Fruit fly (Drosophila melanogaster): ENCODE measurements around the gene CG13398.
A peak's percentile ranks its signal among the peaks of the same experiment; 100 is the strongest.

CG13398 gene

DNA sequence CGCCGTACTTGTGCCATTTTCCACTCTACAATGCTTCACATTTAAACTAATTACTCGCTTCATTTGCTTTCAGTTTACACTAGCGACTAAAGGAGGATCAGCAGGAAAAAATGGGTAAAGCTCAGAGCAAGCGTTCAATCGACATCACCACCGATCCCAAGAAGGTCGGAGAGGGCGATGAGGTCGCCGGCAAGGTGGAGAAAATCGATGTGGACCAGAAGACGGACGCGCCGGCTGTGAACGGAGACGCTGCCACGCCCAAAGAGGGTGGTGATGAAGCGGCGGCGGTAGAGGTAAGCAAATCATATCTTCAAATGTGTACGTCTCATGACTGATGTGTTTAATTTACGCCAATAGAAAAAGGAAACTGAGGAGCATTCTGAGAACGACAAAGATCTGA is 11.7 kb upstream of the CG13398 start:
- peak; percentile 63 for TF ChIP-seq Med (GFP tag)
- no peak for TF ChIP-seq lov (optimal IDR thresholded peaks at IDR 0.05)
- TF ChIP-seq lov (GFP tag; IDR thresholded peaks at IDR 0.05): no peak
- TF ChIP-seq CG16863 (GFP tag; optimal IDR thresholded peaks at IDR 0.05): no peak

DNA sequence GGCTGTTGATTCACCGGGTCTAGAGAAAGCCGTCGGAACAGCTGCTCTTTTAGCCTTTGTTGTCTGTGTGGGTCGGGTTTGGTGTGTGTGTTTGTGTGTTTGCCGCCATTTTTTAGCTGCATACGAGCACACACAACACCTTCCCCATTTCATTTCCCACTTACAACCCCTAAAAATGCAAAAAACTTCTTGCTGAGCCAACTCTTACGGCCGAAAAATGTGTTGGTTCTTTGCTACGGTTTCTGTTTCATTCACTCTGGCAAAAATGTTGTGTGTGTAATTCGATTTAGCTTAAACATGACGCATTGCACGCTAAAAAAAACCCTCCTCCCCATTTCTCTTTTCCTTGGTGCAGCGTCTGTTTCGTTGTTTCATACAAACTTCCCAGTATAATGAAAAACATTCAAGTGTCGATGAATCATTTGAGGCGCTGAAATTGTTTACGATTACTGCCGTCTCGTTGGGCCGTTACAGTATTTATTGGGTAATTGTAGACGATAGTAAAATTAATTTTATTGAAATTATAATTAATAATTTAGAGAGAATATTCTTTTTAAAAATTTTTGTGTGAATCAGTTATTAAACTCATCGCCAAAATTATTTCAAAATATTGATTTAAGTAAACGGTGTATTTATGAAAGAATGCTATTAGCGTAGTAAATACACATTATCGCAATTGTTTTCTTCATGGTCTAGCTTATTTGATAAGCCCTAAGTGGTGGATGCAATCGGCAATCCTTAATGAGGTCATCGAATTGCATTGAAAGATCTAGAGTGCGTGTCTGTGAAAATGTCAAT is 11.1 kb upstream of the CG13398 start:
- no peak for TF ChIP-seq wdn (GFP tag; IDR thresholded peaks at IDR 0.05)
- TF ChIP-seq CG33213 (GFP tag; optimal IDR thresholded peaks at IDR 0.05): no peak
- TF ChIP-seq oc (tag; optimal IDR thresholded peaks at IDR 0.05): no peak
- TF ChIP-seq CG17186 (GFP tag; optimal IDR thresholded peaks at IDR 0.05): no peak
- TF ChIP-seq pros (GFP tag; optimal IDR thresholded peaks at IDR 0.05): peak; percentile 60
- 0 out of 3 replicates have a peak, but pooled peaks have one; percentile 21 for TF ChIP-seq CG11456 (GFP tag; IDR thresholded peaks at IDR 0.05)
- no peak for TF ChIP-seq CG13296 (GFP tag; optimal IDR thresholded peaks at IDR 0.05)
- 0 out of 3 replicates have a peak, but pooled peaks have one; percentile 39 for TF ChIP-seq CG2199 (GFP tag; IDR thresholded peaks at IDR 0.05)
- no peak for TF ChIP-seq Oaz (GFP tag; IDR thresholded peaks at IDR 0.05)
- no peak for TF ChIP-seq CG11695 (GFP tag; IDR thresholded peaks at IDR 0.05)
- TF ChIP-seq HLH3B (GFP tag; IDR thresholded peaks at IDR 0.05): no peak

DNA sequence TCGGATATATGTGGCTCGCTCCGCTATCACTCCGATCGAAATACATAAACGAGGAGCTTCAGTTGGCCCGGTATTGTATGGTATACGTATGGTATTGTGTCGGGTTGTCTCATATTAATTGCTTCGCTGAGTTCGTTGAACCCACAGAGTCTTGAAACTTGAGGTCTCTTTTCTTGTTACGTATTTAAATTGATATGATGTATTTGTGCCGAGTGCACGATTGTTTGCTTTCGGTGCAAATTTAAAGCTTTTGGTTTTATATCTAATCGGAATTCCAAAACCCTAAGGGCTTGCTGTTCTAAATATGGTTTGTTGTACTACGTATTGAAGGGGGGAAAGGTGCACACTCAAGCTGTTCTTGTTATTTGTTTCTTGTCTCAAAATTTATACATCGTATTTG is 10.2 kb upstream of the CG13398 start:
- no peak for TF ChIP-seq Stat92E (GFP tag; optimal IDR thresholded peaks at IDR 0.05)
- TF ChIP-seq rib (GFP tag; IDR thresholded peaks at IDR 0.05): no peak
- peak in 1 of 2 experiments; percentile 15 for TF ChIP-seq Trl (optimal IDR thresholded peaks at IDR 0.05)
- no peak for TF ChIP-seq Trl (GFP tag; optimal IDR thresholded peaks at IDR 0.05)
- peak; percentile 12 for TF ChIP-seq sens (GFP tag)
- peak; percentile 31 for TF ChIP-seq Med (GFP tag)
- no peak for TF ChIP-seq CG8290 (GFP tag; optimal IDR thresholded peaks at IDR 0.05)
- no peak for TF ChIP-seq CG8290 (tag; optimal IDR thresholded peaks at IDR 0.05)
- no peak for TF ChIP-seq tx (GFP tag; optimal IDR thresholded peaks at IDR 0.05)
- no peak for TF ChIP-seq usp (GFP tag; optimal IDR thresholded peaks at IDR 0.05)

DNA sequence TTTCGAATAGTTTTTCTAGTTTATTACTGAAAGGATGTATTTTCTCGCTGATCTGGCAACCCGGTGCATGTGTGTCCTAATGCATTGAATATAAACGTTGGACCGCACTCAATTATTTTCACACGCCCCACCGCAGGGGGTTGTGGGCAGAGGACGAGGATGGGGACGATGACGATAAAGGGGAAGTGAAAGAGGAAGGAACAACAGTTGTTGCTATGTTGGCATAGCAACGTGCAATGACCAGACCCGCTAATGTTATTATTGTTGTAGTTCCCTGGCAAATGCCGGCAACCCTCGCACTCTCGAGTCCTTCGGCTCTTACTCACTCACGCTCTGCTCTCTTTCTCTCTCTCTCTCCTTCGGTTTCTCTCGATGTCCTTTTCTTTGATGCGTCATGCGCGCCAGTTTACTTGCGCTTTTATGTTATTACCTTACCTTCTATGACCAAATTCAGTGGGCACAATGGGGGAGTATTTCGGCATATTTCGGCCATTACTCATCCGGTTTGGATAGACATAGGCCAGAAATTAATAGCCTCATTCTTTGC is 9.7 kb upstream of the CG13398 start:
- TF ChIP-seq D (optimal IDR thresholded peaks at IDR 0.05) (peak; percentile 19), D (GFP tag; optimal IDR thresholded peaks at IDR 0.05) (no peak), z (GFP tag; IDR thresholded peaks at IDR 0.05) (peak; percentile 44; the same call in 1 of the 3 replicates), CG18599 (GFP tag; optimal IDR thresholded peaks at IDR 0.05) (no peak), CG1233 (GFP tag; optimal IDR thresholded peaks at IDR 0.05) (no peak), sima (GFP tag; optimal IDR thresholded peaks at IDR 0.05) (no peak), trem (tag; optimal IDR thresholded peaks at IDR 0.05) (peak; percentile 16), CG18262 (tag; optimal IDR thresholded peaks at IDR 0.05) (no peak), hth (optimal IDR thresholded peaks at IDR 0.05) (no peak), knrl (GFP tag; IDR thresholded peaks at IDR 0.05; ENCODE audit: partially characterized antibody) (no peak), Dll (GFP tag; IDR thresholded peaks at IDR 0.05; ENCODE audit: partially characterized antibody) (no peak), Xbp1 (GFP tag; optimal IDR thresholded peaks at IDR 0.05) (no peak), CG4730 (GFP tag; IDR thresholded peaks at IDR 0.05) (no peak), CG8944 (GFP tag; optimal IDR thresholded peaks at IDR 0.05) (no peak), ham (GFP tag; IDR thresholded peaks at IDR 0.05) (no peak), Med (GFP tag) (no peak), gcm2 (GFP tag; optimal IDR thresholded peaks at IDR 0.05) (no peak), Ets97D (GFP tag; optimal IDR thresholded peaks at IDR 0.05) (no peak), CG12769 (tag; optimal IDR thresholded peaks at IDR 0.05) (no peak), sr (GFP tag; IDR thresholded peaks at IDR 0.05) (no peak), vfl (GFP tag; optimal IDR thresholded peaks at IDR 0.05) (no peak), sna (GFP tag; IDR thresholded peaks at IDR 0.05; ENCODE audit: partially characterized antibody) (no peak), CG13894 (tag; optimal IDR thresholded peaks at IDR 0.05) (peak; percentile 87), hbn (GFP tag; IDR thresholded peaks at IDR 0.05; ENCODE audit: partially characterized antibody) (no peak), run (tag; optimal IDR thresholded peaks at IDR 0.05) (no peak)

Measured in whole organism, embryonic.